Worm (Caenorhabditis elegans): ENCODE measurements around the gene cutl-26.

cutl-26 gene

ce11 chrIV:649365-649764 lies 58.2 kb downstream of the cutl-26 start, which contains the start of gene K11H12.9:
K11H12.9 (plus strand) TSS chrIV:649665.
- TF ChIP-seq tlp-1 (tag; optimal IDR thresholded peaks at IDR 0.05) (no peak), efl-1 (optimal IDR thresholded peaks at IDR 0.05) (no peak), efl-1 (GFP tag; optimal IDR thresholded peaks at IDR 0.05 in 1 of 2) (peak in 1 of 2 experiments; percentile 41)

Data from whole organism, L1 larva.